Fruit fly (Drosophila melanogaster): ENCODE results near the gene Cpr65Eb.
A peak's percentile ranks its signal among the peaks of the same experiment; 100 is the strongest.

Gene Cpr65Eb

DNA sequence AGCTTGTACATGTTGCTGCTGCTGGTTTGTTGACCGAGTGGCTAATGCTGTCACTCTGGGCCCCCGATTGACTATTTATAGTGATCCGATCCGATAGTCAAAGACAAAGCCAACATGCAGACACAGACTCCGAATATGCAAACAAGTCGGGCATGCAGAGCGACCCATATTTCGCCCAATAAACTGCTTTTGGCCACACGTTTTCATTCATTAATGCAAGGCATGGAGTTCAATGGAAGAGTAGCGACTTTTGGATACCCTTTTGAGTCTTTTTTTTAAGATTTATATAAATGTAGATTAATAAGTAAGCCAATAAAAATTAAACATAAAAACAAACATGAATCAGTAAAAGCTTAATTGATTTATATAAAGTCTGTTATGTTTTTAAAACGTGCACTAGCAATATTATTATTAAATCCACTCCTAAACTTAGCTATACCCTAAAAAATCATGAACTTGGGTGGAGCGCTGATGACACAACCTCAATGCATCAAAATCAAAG, 2.0 kb downstream of the Cpr65Eb start, which contains the start of gene Cpr65Ea (continued):
- TF ChIP-seq CG6689 (GFP tag; IDR thresholded peaks at IDR 0.05) (no peak), Asciz (GFP tag; optimal IDR thresholded peaks at IDR 0.05) (peak; percentile 24), row (GFP tag; IDR thresholded peaks at IDR 0.05) (peak; percentile 56), CG11504 (tag; optimal IDR thresholded peaks at IDR 0.05) (peak; percentile 68), Sox100B (GFP tag; optimal IDR thresholded peaks at IDR 0.05) (peak; percentile 30), CG12104 (GFP tag; optimal IDR thresholded peaks at IDR 0.05) (no peak), CG7839 (tag; optimal IDR thresholded peaks at IDR 0.05) (peak; percentile 41), dimm (GFP tag; IDR thresholded peaks at IDR 0.05) (no peak), Dref (GFP tag; IDR thresholded peaks at IDR 0.05) (no peak), CG9727 (GFP tag; optimal IDR thresholded peaks at IDR 0.05) (no peak), jigr1 (GFP tag; IDR thresholded peaks at IDR 0.05) (no peak), wdn (GFP tag; IDR thresholded peaks at IDR 0.05) (no peak), hkb (optimal IDR thresholded peaks at IDR 0.05) (no peak), hkb (GFP tag; IDR thresholded peaks at IDR 0.05) (peak; percentile 21; the same call in 1 of the 2 replicates), CG4282 (GFP tag; optimal IDR thresholded peaks at IDR 0.05) (no peak), CG31441 (GFP tag; IDR thresholded peaks at IDR 0.05) (peak; percentile 23; the same call in 1 of the 2 replicates), CG15269 (tag; optimal IDR thresholded peaks at IDR 0.05) (peak; percentile 61), Stat92E (GFP tag; optimal IDR thresholded peaks at IDR 0.05) (no peak), so (GFP tag; IDR thresholded peaks at IDR 0.05) (0 out of 3 replicates have a peak, but pooled peaks have one; percentile 19), CG4854 (GFP tag; optimal IDR thresholded peaks at IDR 0.05) (no peak), CG1792 (GFP tag; optimal IDR thresholded peaks at IDR 0.05) (no peak), insv (GFP tag; optimal IDR thresholded peaks at IDR 0.05) (no peak), CG17359 (tag; optimal IDR thresholded peaks at IDR 0.05) (peak; percentile 18), CG15011 (GFP tag; optimal IDR thresholded peaks at IDR 0.05) (no peak), en (GFP tag; optimal IDR thresholded peaks at IDR 0.05) (no peak), Kr (GFP tag; optimal IDR thresholded peaks at IDR 0.05) (no peak), Hr51 (GFP tag; optimal IDR thresholded peaks at IDR 0.05) (peak in 1 of 2 experiments; percentile 76), CG13287 (GFP tag; IDR thresholded peaks at IDR 0.05; ENCODE audit: partially characterized antibody) (no peak), Opbp (GFP tag; IDR thresholded peaks at IDR 0.05; ENCODE audit: partially characterized antibody) (no peak), unpg (GFP tag; optimal IDR thresholded peaks at IDR 0.05) (peak; percentile 23), tap (tag; optimal IDR thresholded peaks at IDR 0.05) (peak; percentile 33), CG31365 (tag; optimal IDR thresholded peaks at IDR 0.05) (no peak), klu (GFP tag; IDR thresholded peaks at IDR 0.05) (no peak), gem (tag; optimal IDR thresholded peaks at IDR 0.05) (peak; percentile 54), dysf (GFP tag; IDR thresholded peaks at IDR 0.05) (0 out of 3 replicates have a peak, but pooled peaks have one; percentile 28), dmrt99B (tag; optimal IDR thresholded peaks at IDR 0.05) (peak; percentile 71), Hr39 (optimal IDR thresholded peaks at IDR 0.05) (no peak), E2f2 (GFP tag; IDR thresholded peaks at IDR 0.05) (peak; percentile 23; the same call in 1 of the 2 replicates), unc-4 (GFP tag; IDR thresholded peaks at IDR 0.05; ENCODE audit: partially characterized antibody) (no peak), al (GFP tag; IDR thresholded peaks at IDR 0.05) (no peak), CG18476 (GFP tag; optimal IDR thresholded peaks at IDR 0.05) (no peak), CG2202 (tag; optimal IDR thresholded peaks at IDR 0.05) (no peak), inv (GFP tag; IDR thresholded peaks at IDR 0.05; ENCODE audit: partially characterized antibody) (no peak), grau (tag; optimal IDR thresholded peaks at IDR 0.05) (peak; percentile 17), CG10654 (GFP tag; optimal IDR thresholded peaks at IDR 0.05) (no peak), CG9876 (GFP tag; optimal IDR thresholded peaks at IDR 0.05) (no peak), Eip74EF (GFP tag; optimal IDR thresholded peaks at IDR 0.05) (peak in 1 of 2 experiments; percentile 11), Oli (tag; optimal IDR thresholded peaks at IDR 0.05) (peak; percentile 46), CG12744 (GFP tag; optimal IDR thresholded peaks at IDR 0.05) (no peak), CG10267 (tag; optimal IDR thresholded peaks at IDR 0.05) (no peak)

All from whole organism, embryonic.